Worm (Caenorhabditis elegans): Measurements from ENCODE around the gene C27B7.6.
A peak's percentile ranks its signal among the peaks of the same experiment; 100 is the strongest.

C27B7.6 gene

DNA sequence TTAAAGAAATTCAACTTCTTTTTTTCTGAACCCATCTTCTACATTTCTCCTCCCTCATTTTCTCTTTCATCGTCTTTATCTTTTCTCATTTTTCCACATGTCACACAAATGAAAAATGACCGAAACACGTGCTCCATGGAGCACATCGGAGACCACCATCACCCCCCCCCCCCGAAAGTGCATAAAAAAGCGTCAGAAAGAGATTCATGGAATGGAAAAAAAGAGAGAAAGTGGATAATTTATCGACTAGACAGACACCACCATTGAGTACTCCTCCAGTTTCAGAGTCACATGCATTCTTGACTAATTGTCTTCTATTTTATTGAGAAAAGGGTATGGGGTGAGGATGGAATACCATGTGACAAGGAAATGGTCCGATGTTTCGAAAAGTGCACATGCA is 41.0 kb upstream of the C27B7.6 start (continued):
- TF ChIP-seq hmg-1.1 (GFP tag; IDR thresholded peaks at IDR 0.05) (no peak), F26F4.8 (GFP tag; conservative IDR thresholded peaks at IDR 0.05) (no peak), pqm-1 (tag; optimal IDR thresholded peaks at IDR 0.05) (no peak), mdl-1 (tag; optimal IDR thresholded peaks at IDR 0.05) (peak in 1 of 2 experiments; percentile 72), set-16 (GFP tag; IDR thresholded peaks at IDR 0.05) (no peak), sdz-12 (GFP tag; optimal IDR thresholded peaks at IDR 0.05) (no peak), unc-62 (GFP tag; optimal IDR thresholded peaks at IDR 0.05 in 1 of 2) (peak in 1 of 2 experiments; percentile 97), unc-62 (tag; optimal IDR thresholded peaks at IDR 0.05) (no peak)

DNA sequence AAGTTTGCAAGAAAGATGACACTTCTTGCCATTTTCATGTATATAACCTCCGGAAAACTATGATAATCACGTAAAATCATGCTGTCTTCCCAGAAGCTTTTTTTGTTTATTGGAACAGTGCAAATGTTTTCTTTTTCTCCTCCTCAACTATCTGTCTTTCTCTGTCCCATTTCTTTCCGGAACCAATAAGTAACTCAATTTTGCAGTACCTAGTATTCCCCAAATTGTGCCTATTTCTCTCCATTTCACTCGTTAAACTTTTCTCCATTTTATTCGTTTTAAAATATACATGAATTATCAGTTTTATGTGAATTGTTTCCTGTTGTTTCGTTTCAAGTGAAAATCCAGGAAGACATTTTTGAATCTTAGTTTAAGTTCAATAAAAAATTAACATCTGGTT is 37.3 kb upstream of the C27B7.6 start:
- TF ChIP-seq F10B5.3 (tag; optimal IDR thresholded peaks at IDR 0.05) (no peak), ces-1 (GFP tag; optimal IDR thresholded peaks at IDR 0.05) (peak; percentile 74)

DNA sequence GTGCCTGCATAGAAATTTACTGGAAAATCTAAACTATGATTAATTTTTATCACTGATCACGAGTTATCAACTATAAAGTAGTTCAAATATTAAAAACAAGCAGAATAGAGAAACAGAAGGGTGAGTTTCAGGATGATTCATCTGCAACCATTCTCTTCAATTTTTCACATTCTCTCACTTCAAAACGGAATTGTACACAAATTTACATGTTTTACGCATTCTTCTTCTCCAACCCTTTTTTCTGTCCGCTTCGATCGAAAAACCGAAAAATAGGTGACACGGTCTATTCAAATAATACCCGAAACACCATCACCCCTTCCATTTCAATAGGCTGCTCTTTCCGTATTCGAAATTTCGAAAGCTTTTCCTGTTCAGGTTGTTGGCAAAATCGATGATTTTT is 27.4 kb upstream of the C27B7.6 start, which contains the start of gene D1046.4:
TSS of gene D1046.4 (plus strand) at position 301 of the 400 bp plus-strand sequence.
- TF ChIP-seq lir-3 (tag; optimal IDR thresholded peaks at IDR 0.05) = no peak
- TF ChIP-seq zfp-3 (GFP tag; conservative IDR thresholded peaks at IDR 0.05) = no peak
- TF ChIP-seq Y75B8A.6 (GFP tag; IDR thresholded peaks at IDR 0.05) = no peak
- TF ChIP-seq hmg-1.1 (GFP tag; IDR thresholded peaks at IDR 0.05) = no peak
- no peak for TF ChIP-seq lin-29 (GFP tag; IDR thresholded peaks at IDR 0.05)
- no peak for TF ChIP-seq php-3 (GFP tag; IDR thresholded peaks at IDR 0.05)
- no peak for TF ChIP-seq F10B5.3 (tag; optimal IDR thresholded peaks at IDR 0.05)
- TF ChIP-seq nhr-76 (tag; optimal IDR thresholded peaks at IDR 0.05) = no peak

DNA sequence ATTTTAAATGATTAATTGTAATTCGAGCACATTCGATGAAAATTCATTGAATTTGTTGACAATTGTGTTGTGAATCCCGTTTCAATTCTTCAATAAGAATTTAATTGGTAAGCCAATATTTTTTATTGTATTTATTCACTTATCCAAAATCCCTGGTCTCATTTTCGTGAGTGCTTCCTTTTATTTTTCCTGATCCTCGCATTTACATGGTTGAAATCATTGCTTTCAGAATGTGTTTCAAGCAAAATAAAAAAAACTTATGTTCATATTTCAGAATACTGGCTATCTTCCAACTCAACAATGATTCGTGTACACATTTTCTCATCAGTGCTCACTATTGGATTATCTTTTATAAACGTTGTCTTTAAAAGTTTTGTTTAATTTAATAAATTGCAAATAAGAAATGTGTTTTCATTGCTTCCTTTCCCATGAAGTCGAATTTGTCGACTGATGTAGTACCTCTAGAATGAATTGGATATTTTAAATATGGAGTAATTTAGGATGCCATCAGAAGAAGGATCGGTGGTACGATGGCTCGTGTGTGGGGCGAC is 23.9 kb upstream of the C27B7.6 start, which contains the start of the genes D1046.18 and slc-25A26:
TSS of gene D1046.18 (plus strand) at position 301 of the 551 bp plus-strand sequence.
TSS of gene slc-25A26 (plus strand) at position 501 of the 551 bp plus-strand sequence.
- TF ChIP-seq nhr-42 (GFP tag; IDR thresholded peaks at IDR 0.05) (no peak), unc-62 (GFP tag; optimal IDR thresholded peaks at IDR 0.05 in 1 of 2) (peak in 1 of 2 experiments; percentile 38), unc-62 (tag; optimal IDR thresholded peaks at IDR 0.05) (no peak)

DNA sequence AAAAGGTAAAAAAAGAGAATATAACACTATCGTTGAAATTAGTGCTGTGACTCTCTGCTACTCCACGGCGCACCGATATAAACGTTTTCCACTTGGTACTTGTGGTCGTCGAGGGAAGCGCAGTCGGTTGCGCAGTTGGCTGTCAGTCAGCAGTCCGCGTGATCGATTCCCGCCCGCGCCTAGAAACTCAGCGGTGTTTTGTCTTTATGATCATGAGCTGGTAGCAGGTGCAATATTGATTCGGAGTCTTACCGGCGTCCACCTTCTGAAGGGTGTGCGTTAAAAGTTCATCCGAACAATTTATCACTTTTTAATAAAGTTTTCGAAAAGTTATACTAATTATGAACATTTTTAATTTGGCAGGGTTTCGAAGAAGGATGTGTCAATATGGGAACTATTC is 20.9 kb upstream of the C27B7.6 start:
- TF ChIP-seq attf-4 (tag; optimal IDR thresholded peaks at IDR 0.05) (no peak), zfp-3 (GFP tag; conservative IDR thresholded peaks at IDR 0.05) (peak; percentile 89), lin-13 (GFP tag; optimal IDR thresholded peaks at IDR 0.05) (peak; percentile 74), unc-62 (GFP tag; optimal IDR thresholded peaks at IDR 0.05 in 1 of 2) (peak in 1 of 2 experiments; percentile 98), unc-62 (tag; optimal IDR thresholded peaks at IDR 0.05) (no peak), mxl-3 (GFP tag; optimal IDR thresholded peaks at IDR 0.05) (peak; percentile 88), daf-16 (GFP tag; optimal IDR thresholded peaks at IDR 0.05) (peak; percentile 85 to 93), daf-16 (tag; optimal IDR thresholded peaks at IDR 0.05) (peak; percentile 75), nhr-77 (tag; optimal IDR thresholded peaks at IDR 0.05) (peak; percentile 26), pqm-1 (tag; optimal IDR thresholded peaks at IDR 0.05) (peak; percentile 25), mes-2 (tag; optimal IDR thresholded peaks at IDR 0.05; ENCODE audit: poor library complexity, severe bottlenecking) (peak; percentile 89), F10B5.3 (tag; optimal IDR thresholded peaks at IDR 0.05) (peak; percentile 56), aha-1 (tag) (peak; percentile 93), fkh-10 (GFP tag; optimal IDR thresholded peaks at IDR 0.05) (no peak), nhr-28 (tag; optimal IDR thresholded peaks at IDR 0.05) (peak; percentile 26), lin-1 (GFP tag; IDR thresholded peaks at IDR 0.05) (peak; percentile 85), lim-7 (GFP tag; IDR thresholded peaks at IDR 0.05) (peak; percentile 98), pha-4 (GFP tag; IDR thresholded peaks at IDR 0.05) (peak; percentile 96), pha-4 (tag; optimal IDR thresholded peaks at IDR 0.05) (no peak), saeg-2 (GFP tag; IDR thresholded peaks at IDR 0.05) (peak; percentile 81), ceh-62 (tag; optimal IDR thresholded peaks at IDR 0.05) (no peak), ZK337.2 (GFP tag; IDR thresholded peaks at IDR 0.05) (peak; percentile 80), daf-19 (GFP tag; conservative IDR thresholded peaks at IDR 0.05) (0 out of 2 replicates have a peak, but pooled peaks have one; percentile 9), lin-38 (GFP tag; IDR thresholded peaks at IDR 0.05) (peak; percentile 85), lin-39 (tag; optimal IDR thresholded peaks at IDR 0.05) (no peak), jun-1 (tag; optimal IDR thresholded peaks at IDR 0.05) (peak; percentile 41), skn-1 (tag; optimal IDR thresholded peaks at IDR 0.05) (no peak), zip-2 (tag; optimal IDR thresholded peaks at IDR 0.05) (peak; percentile 37), nhr-41 (GFP tag; IDR thresholded peaks at IDR 0.05) (peak; percentile 87), Y48G9A.11 (GFP tag; IDR thresholded peaks at IDR 0.05) (peak; percentile 84), ZK546.5 (tag; optimal IDR thresholded peaks at IDR 0.05) (no peak)
